Fruit fly (Drosophila melanogaster) whole organism, wandering third instar larva: ENCODE results near the gene ND-15.
A peak's percentile ranks its signal among the peaks of the same experiment; 100 is the strongest.

ENCODE experiments used
- Abd-B ChIP-seq: fragments of >200 bp; optimal IDR thresholded peaks from 2 replicates; lab custom pipeline; 2017; ENCODE audit warnings: missing biosample characterization, missing genetic modification characterization
- CG32264 ChIP-seq: fragments of 200-800 bp; sonication (Bioruptor generic); optimal IDR thresholded peaks from 2 replicates; lab custom pipeline; 2016; ENCODE audit warnings: missing biosample characterization, missing genetic modification characterization
- CG9705 ChIP-seq: fragments of 200-800 bp; sonication (Bioruptor generic); optimal IDR thresholded peaks from 2 replicates; lab custom pipeline; 2018; ENCODE audit warnings: missing biosample characterization, mild to moderate bottlenecking, missing genetic modification characterization
- CrebA ChIP-seq: fragments of 200-800 bp; sonication (Bioruptor generic); optimal IDR thresholded peaks from 2 replicates; lab custom pipeline; 2016; ENCODE audit warnings: missing biosample characterization, mild to moderate bottlenecking, missing genetic modification characterization, borderline replicate concordance
- Dfd ChIP-seq: fragments of >200 bp; optimal IDR thresholded peaks from 2 replicates; lab custom pipeline; 2017; ENCODE audit warnings: missing biosample characterization, missing genetic modification characterization
- Dif ChIP-seq: fragments of 200-275, 200-300 bp; sonication (Bioruptor generic); optimal IDR thresholded peaks from 2 replicates; lab custom pipeline; 2018; ENCODE audit warnings: missing biosample characterization, missing genetic modification characterization; ENCODE audit not compliant: partially characterized antibody
- GATAd ChIP-seq: sonication (Bioruptor generic); optimal IDR thresholded peaks from 2 replicates; lab custom pipeline; 2016; ENCODE audit warnings: missing biosample characterization, missing genetic modification characterization
- HLH106 ChIP-seq: fragments of 200-800 bp; optimal IDR thresholded peaks from 3 replicates; lab custom pipeline; 2019; ENCODE audit warnings: missing biosample characterization, mild to moderate bottlenecking, missing genetic modification characterization, moderate library complexity
- Hnf4 ChIP-seq: fragments of 200-800 bp; sonication (Bioruptor generic); optimal IDR thresholded peaks from 2 replicates; lab custom pipeline; 2016; ENCODE audit warnings: missing biosample characterization, mild to moderate bottlenecking, missing genetic modification characterization
- Hr78 ChIP-seq: fragments of >200 bp; optimal IDR thresholded peaks from 2 replicates; lab custom pipeline; 2017; ENCODE audit warnings: missing biosample characterization, missing genetic modification characterization
- Hr83 ChIP-seq: fragments of 200-300 bp; sonication (Bioruptor generic); optimal IDR thresholded peaks from 2 replicates; lab custom pipeline; 2016; ENCODE audit warnings: missing biosample characterization, mild to moderate bottlenecking, missing genetic modification characterization, moderate library complexity; ENCODE audit not compliant: poor library complexity, severe bottlenecking
- Jra ChIP-seq: sonication (Bioruptor generic); optimal IDR thresholded peaks from 2 replicates; lab custom pipeline; 2016; ENCODE audit warnings: missing biosample characterization, missing genetic modification characterization
- Mio ChIP-seq: sonication (Bioruptor generic); optimal IDR thresholded peaks from 2 replicates; lab custom pipeline; 2016; ENCODE audit warnings: missing biosample characterization, missing genetic modification characterization
- Myc ChIP-seq: fragments of >200 bp; optimal IDR thresholded peaks from 2 replicates; lab custom pipeline; 2017
- N ChIP-seq: fragments of >200 bp; optimal IDR thresholded peaks from 2 replicates; lab custom pipeline; 2018; ENCODE audit warnings: missing biosample characterization, missing external identifiers, missing genetic modification characterization
- OdsH ChIP-seq: fragments of 200-800 bp; sonication (Bioruptor generic); optimal IDR thresholded peaks from 2 replicates; lab custom pipeline; 2016; ENCODE audit warnings: missing biosample characterization, mild to moderate bottlenecking, missing genetic modification characterization
- Rel ChIP-seq, 2 experiments: fragments of 200-800 bp; sonication (Bioruptor generic) in 1 of 2; optimal IDR thresholded peaks; 2 replicates in 1 of 2; 3 replicates in 1 of 2; lab custom pipeline; 2016 to 2019; ENCODE audit warnings: mild to moderate bottlenecking in 2 of 2, missing biosample characterization in 2 of 2, missing genetic modification characterization in 2 of 2, moderate library complexity in 1 of 2
- Sp1 ChIP-seq: fragments of 200-800 bp; sonication (Bioruptor generic); optimal IDR thresholded peaks from 3 replicates; lab custom pipeline; 2019; ENCODE audit warnings: missing biosample characterization, mild to moderate bottlenecking, missing genetic modification characterization, moderate library complexity
- Vsx2 ChIP-seq: fragments of 200-300, 225-300 bp; sonication (Bioruptor generic); optimal IDR thresholded peaks from 2 replicates; lab custom pipeline; 2018; ENCODE audit warnings: missing biosample characterization, missing genetic modification characterization; ENCODE audit not compliant: partially characterized antibody
- br ChIP-seq: fragments of 200-800 bp; sonication (Bioruptor generic); optimal IDR thresholded peaks from 2 replicates; lab custom pipeline; 2016; ENCODE audit warnings: missing biosample characterization, missing genetic modification characterization
- brk ChIP-seq: fragments of 200-800 bp; sonication (Bioruptor generic); optimal IDR thresholded peaks from 2 replicates; lab custom pipeline; 2016; ENCODE audit warnings: missing biosample characterization, mild to moderate bottlenecking, missing genetic modification characterization
- dl ChIP-seq, 2 experiments: fragments of 175-275, 200-275 bp in 1 of 2; fragments of 200-275 bp in 1 of 2; sonication (Bioruptor generic); optimal IDR thresholded peaks; lab custom pipeline; 2018; ENCODE audit warnings: mild to moderate bottlenecking in 2 of 2, missing biosample characterization in 2 of 2, missing genetic modification characterization in 2 of 2, moderate library complexity in 2 of 2; ENCODE audit not compliant: partially characterized antibody in 2 of 2, insufficient read depth in 1 of 2
- dmrt93B ChIP-seq: fragments of 200-800 bp; sonication (Bioruptor generic); optimal IDR thresholded peaks from 2 replicates; lab custom pipeline; 2018; ENCODE audit warnings: missing biosample characterization, mild to moderate bottlenecking, missing genetic modification characterization
- dsf ChIP-seq: sonication (Bioruptor generic); optimal IDR thresholded peaks from 2 replicates; lab custom pipeline; 2016; ENCODE audit warnings: missing biosample characterization, missing genetic modification characterization, borderline replicate concordance
- ey ChIP-seq: fragments of 200-800 bp; sonication (Bioruptor generic); optimal IDR thresholded peaks from 2 replicates; lab custom pipeline; 2016; ENCODE audit warnings: missing biosample characterization, missing genetic modification characterization
- foxo ChIP-seq, 2 experiments: fragments of 200-800 bp; sonication (Bioruptor generic); optimal IDR thresholded peaks; 2 replicates in 1 of 2; 3 replicates in 1 of 2; lab custom pipeline; 2016 to 2017; ENCODE audit warnings: missing biosample characterization in 2 of 2, missing genetic modification characterization in 2 of 2
- fru ChIP-seq: fragments of 200-800 bp; sonication (Bioruptor generic); optimal IDR thresholded peaks from 3 replicates; lab custom pipeline; 2016; ENCODE audit warnings: missing biosample characterization, mild to moderate bottlenecking, missing genetic modification characterization
- h ChIP-seq: fragments of 200-800 bp; sonication (Bioruptor generic); optimal IDR thresholded peaks from 3 replicates; lab custom pipeline; 2016; ENCODE audit warnings: missing biosample characterization, mild to moderate bottlenecking, missing genetic modification characterization
- jim ChIP-seq: fragments of 175-275, 200-325 bp; sonication (Bioruptor generic); optimal IDR thresholded peaks from 2 replicates; lab custom pipeline; 2016; ENCODE audit warnings: missing biosample characterization, mild to moderate bottlenecking, missing genetic modification characterization
- lola ChIP-seq: fragments of >200 bp; optimal IDR thresholded peaks from 2 replicates; lab custom pipeline; 2017; ENCODE audit warnings: missing biosample characterization, missing genetic modification characterization
- pan ChIP-seq: fragments of >200 bp; optimal IDR thresholded peaks from 2 replicates; lab custom pipeline; 2017
- psq ChIP-seq: fragments of 200-800 bp; sonication (Bioruptor generic); optimal IDR thresholded peaks from 3 replicates; lab custom pipeline; 2017; ENCODE audit warnings: missing biosample characterization, mild to moderate bottlenecking, missing genetic modification characterization, moderate library complexity
- rgr ChIP-seq: fragments of 200-800 bp; sonication (Bioruptor generic); optimal IDR thresholded peaks from 3 replicates; lab custom pipeline; 2016; ENCODE audit warnings: missing biosample characterization, mild to moderate bottlenecking, missing genetic modification characterization
- sage ChIP-seq: fragments of 200-800 bp; sonication (Bioruptor generic); optimal IDR thresholded peaks from 2 replicates; lab custom pipeline; 2016; ENCODE audit warnings: missing biosample characterization, mild to moderate bottlenecking, missing genetic modification characterization
- sv ChIP-seq: fragments of 200-800 bp; sonication (Bioruptor generic); optimal IDR thresholded peaks from 3 replicates; lab custom pipeline; 2016; ENCODE audit warnings: missing biosample characterization, missing genetic modification characterization
- tai ChIP-seq: sonication (Bioruptor generic); optimal IDR thresholded peaks from 2 replicates; lab custom pipeline; 2016; ENCODE audit warnings: missing biosample characterization, missing genetic modification characterization
- usp ChIP-seq: fragments of >200 bp; optimal IDR thresholded peaks from 2 replicates; lab custom pipeline; 2017; ENCODE audit warnings: missing biosample characterization, missing genetic modification characterization
- woc ChIP-seq: sonication (Bioruptor generic); optimal IDR thresholded peaks from 2 replicates; lab custom pipeline; 2016; ENCODE audit warnings: missing biosample characterization, mild to moderate bottlenecking, missing genetic modification characterization

ND-15 gene

dm6 chr2L:88528-88927, 26.0 kb upstream of the ND-15 start:
- no peak for TF ChIP-seq dmrt93B (GFP tag; lab: Kevin White, UChicago)
- no peak for TF ChIP-seq Dif (GFP tag; lab: Kevin White, UChicago)
- TF ChIP-seq CG9705 (GFP tag; lab: Kevin White, UChicago): no peak
- TF ChIP-seq sv (GFP tag; lab: Kevin White, UChicago): no peak
- TF ChIP-seq Myc: no peak
- no peak for TF ChIP-seq CG32264 (GFP tag; lab: Kevin White, UChicago)
- TF ChIP-seq h (GFP tag; lab: Kevin White, UChicago): peak; percentile 27
- TF ChIP-seq Hnf4: no peak
- no peak for TF ChIP-seq Mio (GFP tag; lab: Kevin White, UChicago)
- peak in 1 of 2 experiments; percentile 49 for TF ChIP-seq foxo (GFP tag; optimal IDR thresholded peaks at IDR 0.05; lab: Kevin White, UChicago)
- TF ChIP-seq Dfd (GFP tag; lab: Kevin White, UChicago): no peak
- TF ChIP-seq usp (GFP tag; lab: Kevin White, UChicago): no peak
- peak; percentile 67 for TF ChIP-seq Vsx2 (GFP tag; lab: Kevin White, UChicago)
- peak; percentile 20 for TF ChIP-seq OdsH (GFP tag; lab: Kevin White, UChicago)
- no peak for TF ChIP-seq brk
- no peak for TF ChIP-seq pan (lab: Kevin White, UChicago)
- no peak for TF ChIP-seq lola (GFP tag; lab: Kevin White, UChicago)
- no peak for TF ChIP-seq Jra (GFP tag; lab: Kevin White, UChicago)
- TF ChIP-seq Rel (GFP tag; optimal IDR thresholded peaks at IDR 0.05; lab: Kevin White, UChicago): no peak
- TF ChIP-seq Rel (tag; optimal IDR thresholded peaks at IDR 0.05; lab: Kevin White, UChicago): no peak
- no peak for TF ChIP-seq GATAd (GFP tag; lab: Kevin White, UChicago)
- TF ChIP-seq dl (GFP tag; optimal IDR thresholded peaks at IDR 0.05; lab: Kevin White, UChicago; ENCODE audit: insufficient read depth in 1 of 2, partially characterized antibody in 2 of 2): no peak
- TF ChIP-seq woc (GFP tag; lab: Kevin White, UChicago): peak; percentile 29
- peak; percentile 54 for TF ChIP-seq fru (GFP tag; lab: Kevin White, UChicago)
- TF ChIP-seq dsf (GFP tag; lab: Kevin White, UChicago): no peak
- no peak for TF ChIP-seq Abd-B (GFP tag; lab: Kevin White, UChicago)
- TF ChIP-seq Hr83: no peak
- TF ChIP-seq Sp1 (GFP tag; lab: Kevin White, UChicago): no peak
- TF ChIP-seq Hr78 (GFP tag; lab: Kevin White, UChicago): no peak
- TF ChIP-seq CrebA (GFP tag; lab: Kevin White, UChicago): no peak
- TF ChIP-seq psq (GFP tag; lab: Kevin White, UChicago): no peak
- TF ChIP-seq sage (GFP tag; lab: Kevin White, UChicago): no peak
- TF ChIP-seq jim: no peak
- peak; percentile 19 for TF ChIP-seq br (GFP tag; lab: Kevin White, UChicago)
- TF ChIP-seq N: no peak
- TF ChIP-seq tai (GFP tag; lab: Kevin White, UChicago): no peak
- peak; percentile 29 for TF ChIP-seq rgr (GFP tag; lab: Kevin White, UChicago)
- TF ChIP-seq HLH106 (tag; lab: Kevin White, UChicago): peak; percentile 41
- peak; percentile 47 for TF ChIP-seq ey (GFP tag; lab: Kevin White, UChicago)

DNA sequence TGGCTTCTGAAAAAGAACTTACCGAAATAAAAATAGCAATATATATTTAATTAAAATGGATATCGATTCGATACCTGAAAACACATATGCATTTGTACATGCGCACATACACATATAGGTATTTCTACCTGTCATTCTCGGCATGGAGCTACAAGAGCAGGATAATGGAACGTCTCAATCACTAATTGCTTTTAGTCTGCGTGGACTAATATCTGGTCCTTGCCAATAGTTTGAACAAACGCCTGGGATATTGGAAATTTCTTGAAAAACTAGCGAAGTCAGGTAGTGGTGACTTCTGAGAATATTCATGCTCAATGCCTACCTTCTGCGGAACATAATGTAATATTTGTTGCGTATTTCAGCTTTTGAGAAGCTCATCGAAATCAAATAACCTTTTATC, 25.4 kb upstream of the ND-15 start:
- TF ChIP-seq Rel (GFP tag; optimal IDR thresholded peaks at IDR 0.05; lab: Kevin White, UChicago) (no peak), Rel (tag; optimal IDR thresholded peaks at IDR 0.05; lab: Kevin White, UChicago) (no peak), ey (GFP tag; lab: Kevin White, UChicago) (no peak), dl (GFP tag; optimal IDR thresholded peaks at IDR 0.05; lab: Kevin White, UChicago; ENCODE audit: insufficient read depth in 1 of 2, partially characterized antibody in 2 of 2) (no peak), rgr (GFP tag; lab: Kevin White, UChicago) (no peak), jim (no peak), fru (GFP tag; lab: Kevin White, UChicago) (no peak), psq (GFP tag; lab: Kevin White, UChicago) (no peak), GATAd (GFP tag; lab: Kevin White, UChicago) (no peak), Dfd (GFP tag; lab: Kevin White, UChicago) (no peak), sage (GFP tag; lab: Kevin White, UChicago) (no peak), N (no peak), CrebA (GFP tag; lab: Kevin White, UChicago) (no peak), woc (GFP tag; lab: Kevin White, UChicago) (no peak)
- TF ChIP-seq, all 38 proteins: peak for 0
